Worm (Caenorhabditis elegans) whole organism, L2 larva: ENCODE measurements around the gene Y17G7B.3.
A peak's percentile ranks its signal among the peaks of the same experiment; 100 is the strongest.

Source experiments
- C34F6.9 ChIP-seq: fragments of 150-350 bp; optimal IDR thresholded peaks from 2 replicates; lab custom pipeline; 2014; ENCODE audit warnings: missing biosample characterization, missing genetic modification characterization
- F13H6.1 ChIP-seq: sonication (generic microtip); optimal IDR thresholded peaks from 2 replicates; lab custom pipeline; 2016; ENCODE audit warnings: missing genetic modification characterization, missing compliant biosample characterization
- R02D3.7 ChIP-seq: fragments of 150-350 bp; optimal IDR thresholded peaks from 2 replicates; lab custom pipeline; 2014; ENCODE audit warnings: missing biosample characterization, missing genetic modification characterization
- Y55F3AM.14 ChIP-seq: fragments of 200-800 bp; sonication (Bioruptor generic); optimal IDR thresholded peaks from 2 replicates; lab custom pipeline; 2018; ENCODE audit warnings: mild to moderate bottlenecking, missing genetic modification characterization, missing compliant biosample characterization
- alr-1 ChIP-seq: fragments of 150-350 bp; optimal IDR thresholded peaks from 2 replicates; lab custom pipeline; 2014; ENCODE audit warnings: missing biosample characterization, missing genetic modification characterization
- ama-1 ChIP-seq: fragments of 150-350 bp; optimal IDR thresholded peaks from 2 replicates; lab custom pipeline; 2018; ENCODE audit warnings: inconsistent platforms
- blmp-1 ChIP-seq: sonication (generic microtip); optimal IDR thresholded peaks from 2 replicates; lab custom pipeline; 2017; ENCODE audit warnings: missing genetic modification characterization, mild to moderate bottlenecking, missing compliant biosample characterization, antibody characterized with exemption, moderate library complexity; ENCODE audit not compliant: insufficient read depth
- ceh-16 ChIP-seq: fragments of 150-350 bp; optimal IDR thresholded peaks from 2 replicates; lab custom pipeline; 2014; ENCODE audit warnings: missing biosample characterization, missing genetic modification characterization
- ceh-82 ChIP-seq: fragments of 150-350 bp; optimal IDR thresholded peaks from 2 replicates; lab custom pipeline; 2014; ENCODE audit warnings: missing biosample characterization, missing genetic modification characterization
- crh-2 ChIP-seq: sonication (generic microtip); optimal IDR thresholded peaks from 2 replicates; lab custom pipeline; 2017; ENCODE audit warnings: missing biosample characterization, missing genetic modification characterization
- elt-1 ChIP-seq: fragments of 150-350 bp; optimal IDR thresholded peaks from 2 replicates; lab custom pipeline; 2014; ENCODE audit warnings: missing biosample characterization, missing genetic modification characterization
- elt-3 ChIP-seq: sonication (generic microtip); optimal IDR thresholded peaks from 2 replicates; lab custom pipeline; 2017; ENCODE audit warnings: missing biosample characterization, missing genetic modification characterization
- fos-1 ChIP-seq: fragments of 150-350 bp; optimal IDR thresholded peaks from 2 replicates; lab custom pipeline; 2014; ENCODE audit warnings: missing biosample characterization, missing genetic modification characterization
- lin-11 ChIP-seq: fragments of 150-350 bp; sonication (generic microtip); optimal IDR thresholded peaks from 2 replicates; lab custom pipeline; 2014; ENCODE audit warnings: missing biosample characterization, missing genetic modification characterization, inconsistent platforms, mixed read lengths
- lin-13 ChIP-seq: fragments of 150-350 bp; optimal IDR thresholded peaks from 2 replicates; lab custom pipeline; 2014; ENCODE audit warnings: missing biosample characterization, missing genetic modification reagents, missing genetic modification characterization
- lin-39 ChIP-seq: fragments of 150-350 bp; optimal IDR thresholded peaks from 2 replicates; lab custom pipeline; 2014; ENCODE audit warnings: missing biosample characterization, missing genetic modification reagents, missing genetic modification characterization
- lsy-2 ChIP-seq, 2 experiments: fragments of 150-350 bp in 1 of 2; sonication (generic microtip) in 1 of 2; optimal IDR thresholded peaks; 2 replicates each; lab custom pipeline; 2014 to 2017; ENCODE audit warnings: missing biosample characterization in 2 of 2, missing genetic modification characterization in 2 of 2
- mab-5 ChIP-seq: fragments of 150-350 bp; optimal IDR thresholded peaks from 2 replicates; lab custom pipeline; 2014; ENCODE audit warnings: missing biosample characterization, missing genetic modification characterization
- mbf-1 ChIP-seq: sonication (generic microtip); optimal IDR thresholded peaks from 2 replicates; lab custom pipeline; 2017; ENCODE audit warnings: missing biosample characterization, missing genetic modification characterization
- mdl-1 ChIP-seq, 2 experiments: fragments of 150-350 bp in 1 of 2; sonication (generic microtip) in 1 of 2; optimal IDR thresholded peaks; 2 replicates each; lab custom pipeline; 2017; ENCODE audit warnings: missing biosample characterization in 2 of 2, missing genetic modification characterization in 2 of 2
- nhr-11 ChIP-seq: fragments of 150-350 bp; optimal IDR thresholded peaks from 2 replicates; lab custom pipeline; 2014; ENCODE audit warnings: missing biosample characterization, missing genetic modification characterization
- nhr-12 ChIP-seq: fragments of 150-350 bp; optimal IDR thresholded peaks from 2 replicates; lab custom pipeline; 2014; ENCODE audit warnings: missing biosample characterization, missing genetic modification characterization
- nhr-129 ChIP-seq: fragments of 150-350 bp; optimal IDR thresholded peaks from 2 replicates; lab custom pipeline; 2014; ENCODE audit warnings: missing biosample characterization, missing genetic modification characterization
- nhr-21 ChIP-seq: fragments of 150-350 bp; optimal IDR thresholded peaks from 2 replicates; lab custom pipeline; 2014; ENCODE audit warnings: missing biosample characterization, missing genetic modification characterization
- nhr-23 ChIP-seq: fragments of 150-350 bp; optimal IDR thresholded peaks from 2 replicates; lab custom pipeline; 2014; ENCODE audit warnings: missing biosample characterization, missing genetic modification reagents, missing genetic modification characterization
- nhr-237 ChIP-seq: fragments of 150-350 bp; optimal IDR thresholded peaks from 2 replicates; lab custom pipeline; 2014; ENCODE audit warnings: missing biosample characterization, missing genetic modification characterization
- nhr-25 ChIP-seq: fragments of 150-350 bp; sonication (generic microtip); optimal IDR thresholded peaks from 3 replicates; lab custom pipeline; 2014; ENCODE audit warnings: missing biosample characterization, missing genetic modification characterization
- nhr-6 ChIP-seq: fragments of 150-350 bp; optimal IDR thresholded peaks from 2 replicates; lab custom pipeline; 2014; ENCODE audit warnings: missing biosample characterization, missing genetic modification characterization
- nhr-77 ChIP-seq: fragments of 150-350 bp; optimal IDR thresholded peaks from 2 replicates; lab custom pipeline; 2014; ENCODE audit warnings: missing biosample characterization, missing genetic modification characterization
- peb-1 ChIP-seq: fragments of 150-350 bp; optimal IDR thresholded peaks from 2 replicates; lab custom pipeline; 2014; ENCODE audit warnings: missing biosample characterization, missing genetic modification characterization
- skn-1 ChIP-seq: sonication (generic microtip); optimal IDR thresholded peaks from 2 replicates; lab custom pipeline; 2017; ENCODE audit warnings: missing biosample characterization, missing genetic modification characterization
- sma-3 ChIP-seq: sonication (generic microtip); optimal IDR thresholded peaks from 2 replicates; lab custom pipeline; 2016; ENCODE audit warnings: missing genetic modification reagents, missing genetic modification characterization, missing compliant biosample characterization
- snpc-4 ChIP-seq: fragments of 150-350 bp; optimal IDR thresholded peaks from 2 replicates; lab custom pipeline; 2014; ENCODE audit warnings: missing biosample characterization, missing genetic modification characterization
- unc-39 ChIP-seq: fragments of 150-350 bp; optimal IDR thresholded peaks from 2 replicates; lab custom pipeline; 2014; ENCODE audit warnings: missing biosample characterization, missing genetic modification characterization
- unc-55 ChIP-seq: fragments of 150-350 bp; sonication (generic microtip); optimal IDR thresholded peaks from 3 replicates; lab custom pipeline; 2014; ENCODE audit warnings: missing biosample characterization, missing genetic modification reagents, missing genetic modification characterization
- unc-62 ChIP-seq: fragments of 150-350 bp; optimal IDR thresholded peaks from 2 replicates; lab custom pipeline; 2014; ENCODE audit warnings: missing biosample characterization, missing genetic modification reagents, missing genetic modification characterization
- zag-1 ChIP-seq: fragments of 150-350 bp; optimal IDR thresholded peaks from 2 replicates; lab custom pipeline; 2014; ENCODE audit warnings: missing biosample characterization, missing genetic modification characterization
- ztf-1 ChIP-seq: fragments of 200-800 bp; sonication (Bioruptor generic); conservative IDR thresholded peaks from 2 replicates; pipeline ENCODE4 v1.3.6; 2022; ENCODE audit warnings: missing genetic modification characterization, missing compliant biosample characterization
- ztf-11 ChIP-seq: sonication (generic microtip); optimal IDR thresholded peaks from 2 replicates; lab custom pipeline; 2017; ENCODE audit warnings: missing biosample characterization, missing genetic modification characterization

Gene Y17G7B.3

ce11 chrII:11988724-11989123 lies at the start of gene Y17G7B.3:
Gene Y17G7B.3 (plus strand): TSS chrII:11989024.
- TF ChIP-seq nhr-129 (tag; lab: Kevin White, UChicago) (no peak), nhr-11 (tag; lab: Kevin White, UChicago) (no peak), nhr-237 (tag; lab: Kevin White, UChicago) (no peak), mbf-1 (tag; lab: Kevin White, UChicago) (no peak), ztf-1 (GFP tag; lab: Robert Waterston, UW) (no peak), nhr-21 (tag; lab: Kevin White, UChicago) (no peak), ceh-16 (tag; lab: Kevin White, UChicago) (no peak)

ce11 chrII:11948459-11948858 lies 40.4 kb upstream of the Y17G7B.3 start, which contains the start of gene W03C9.8:
Gene W03C9.8 (plus strand): TSS chrII:11948759.
- TF ChIP-seq nhr-77 = no peak
- no peak for TF ChIP-seq unc-39 (tag; lab: Kevin White, UChicago)
- no peak for TF ChIP-seq mab-5
- TF ChIP-seq mdl-1 (tag; optimal IDR thresholded peaks at IDR 0.05; lab: Kevin White, UChicago) = no peak
- no peak for TF ChIP-seq elt-3 (tag; lab: Kevin White, UChicago)
- no peak for TF ChIP-seq ceh-82
- TF ChIP-seq F13H6.1 (tag; lab: Kevin White, UChicago) = no peak
- no peak for TF ChIP-seq snpc-4 (tag; lab: Kevin White, UChicago)
- no peak for TF ChIP-seq ama-1
- TF ChIP-seq lin-11 (tag; lab: Kevin White, UChicago) = no peak

- TF ChIP-seq nhr-12 (no peak), blmp-1 (tag; lab: Kevin White, UChicago) (peak; percentile 49), unc-62 (GFP tag; lab: Kevin White, UChicago) (no peak), unc-39 (tag; lab: Kevin White, UChicago) (no peak), nhr-11 (tag; lab: Kevin White, UChicago) (no peak), Y55F3AM.14 (no peak)
These were observed 35.9 kb upstream of the Y17G7B.3 start for ce11 chrII:11952963-11953362.

- no peak for TF ChIP-seq ceh-82
- TF ChIP-seq nhr-25 (tag; lab: Kevin White, UChicago) = no peak
- no peak for TF ChIP-seq R02D3.7 (tag; lab: Kevin White, UChicago)
- TF ChIP-seq ztf-11 = no peak
- TF ChIP-seq C34F6.9 (tag; lab: Kevin White, UChicago) = no peak
These were observed 34.6 kb upstream of the Y17G7B.3 start, which contains the start of gene W03C9.6 for ce11 chrII:11954208-11954607. Gene W03C9.6 (plus strand): TSS chrII:11954508.

ce11 chrII:11954811-11955210 lies 34.0 kb upstream of the Y17G7B.3 start:
- no peak for TF ChIP-seq nhr-11 (tag; lab: Kevin White, UChicago)
- no peak for TF ChIP-seq unc-39 (tag; lab: Kevin White, UChicago)
- no peak for TF ChIP-seq sma-3
- no peak for TF ChIP-seq lsy-2 (tag; optimal IDR thresholded peaks at IDR 0.05; lab: Kevin White, UChicago)
- no peak for TF ChIP-seq C34F6.9 (tag; lab: Kevin White, UChicago)
- TF ChIP-seq alr-1 (tag; lab: Kevin White, UChicago) = no peak
- no peak for TF ChIP-seq skn-1 (tag; lab: Kevin White, UChicago)
- no peak for TF ChIP-seq lin-39 (tag; lab: Kevin White, UChicago)
- no peak for TF ChIP-seq lin-11 (tag; lab: Kevin White, UChicago)
- TF ChIP-seq nhr-6 = no peak
- TF ChIP-seq peb-1 = no peak
- TF ChIP-seq F13H6.1 (tag; lab: Kevin White, UChicago) = no peak
- TF ChIP-seq ztf-11 = no peak

- TF ChIP-seq nhr-12 = no peak
- TF ChIP-seq lin-11 (tag; lab: Kevin White, UChicago) = peak; percentile 39
- no peak for TF ChIP-seq ceh-16 (tag; lab: Kevin White, UChicago)
- TF ChIP-seq C34F6.9 (tag; lab: Kevin White, UChicago) = peak; percentile 34
- no peak for TF ChIP-seq nhr-25 (tag; lab: Kevin White, UChicago)
- TF ChIP-seq nhr-129 (tag; lab: Kevin White, UChicago) = peak; percentile 68
- peak; percentile 46 for TF ChIP-seq lin-13 (GFP tag; lab: Kevin White, UChicago)
- no peak for TF ChIP-seq mbf-1 (tag; lab: Kevin White, UChicago)
- peak in 1 of 2 experiments; percentile 61 for TF ChIP-seq lsy-2 (tag; optimal IDR thresholded peaks at IDR 0.05; lab: Kevin White, UChicago)
- TF ChIP-seq crh-2 = peak; percentile 28
- no peak for TF ChIP-seq zag-1 (tag; lab: Kevin White, UChicago)
- no peak for TF ChIP-seq elt-3 (tag; lab: Kevin White, UChicago)
- no peak for TF ChIP-seq elt-1 (tag; lab: Kevin White, UChicago)
- TF ChIP-seq unc-62 (GFP tag; lab: Kevin White, UChicago) = no peak
- TF ChIP-seq nhr-21 (tag; lab: Kevin White, UChicago) = peak; percentile 10
- TF ChIP-seq skn-1 (tag; lab: Kevin White, UChicago) = no peak
- TF ChIP-seq unc-55 = peak; percentile 70
- TF ChIP-seq fos-1 (tag; lab: Kevin White, UChicago) = peak; percentile 16
- no peak for TF ChIP-seq alr-1 (tag; lab: Kevin White, UChicago)
- peak; percentile 61 for TF ChIP-seq F13H6.1 (tag; lab: Kevin White, UChicago)
- no peak for TF ChIP-seq nhr-237 (tag; lab: Kevin White, UChicago)
- no peak for TF ChIP-seq ama-1
- no peak for TF ChIP-seq R02D3.7 (tag; lab: Kevin White, UChicago)
- peak; percentile 39 for TF ChIP-seq sma-3
- no peak for TF ChIP-seq nhr-23 (tag; lab: Kevin White, UChicago)
- TF ChIP-seq ceh-82 = no peak
These were observed 29.8 kb upstream of the Y17G7B.3 start for ce11 chrII:11958793-11959574.
